Fruit fly (Drosophila melanogaster) whole organism, embryonic: ENCODE measurements around the gene CG14442.
A peak's percentile ranks its signal among the peaks of the same experiment; 100 is the strongest.

Source experiments
- Ada2b ChIP-seq: fragments of 200-800 bp; sonication (Bioruptor generic); IDR thresholded peaks from 2 replicates; pipeline ENCODE4 v1.3.6; 2022; ENCODE audit warnings: missing biosample characterization, missing genetic modification characterization
- BtbVII ChIP-seq: fragments of 200-800 bp; sonication (Bioruptor generic); optimal IDR thresholded peaks from 3 replicates; lab custom pipeline; 2017; ENCODE audit warnings: missing biosample characterization, mild to moderate bottlenecking, missing genetic modification characterization
- C15 ChIP-seq: fragments of 200-800 bp; sonication (Bioruptor generic); IDR thresholded peaks from 3 replicates; pipeline ENCODE4 v1.3.6; 2022; ENCODE audit warnings: missing biosample characterization, missing genetic modification characterization
- CG10462 ChIP-seq: fragments of 200-800 bp; sonication (Bioruptor generic); optimal IDR thresholded peaks from 2 replicates; lab custom pipeline; 2016; ENCODE audit warnings: missing biosample characterization, missing genetic modification characterization
- CG11504 ChIP-seq: fragments of 200-800 bp; sonication (Bioruptor generic); optimal IDR thresholded peaks from 3 replicates; lab custom pipeline; 2019; ENCODE audit warnings: missing biosample characterization, mild to moderate bottlenecking, missing genetic modification characterization, moderate library complexity
- CG13424 ChIP-seq: fragments of 200-800 bp; sonication (Bioruptor generic); optimal IDR thresholded peaks from 2 replicates; lab custom pipeline; 2019; ENCODE audit warnings: missing biosample characterization, mild to moderate bottlenecking, missing genetic modification characterization, moderate library complexity
- CG13775 ChIP-seq: fragments of 200-800 bp; sonication (Bioruptor generic); optimal IDR thresholded peaks from 3 replicates; lab custom pipeline; 2017; ENCODE audit warnings: missing biosample characterization, mild to moderate bottlenecking, missing genetic modification characterization
- CG17829 ChIP-seq: fragments of 200-800 bp; optimal IDR thresholded peaks from 2 replicates; lab custom pipeline; 2019; ENCODE audit warnings: missing biosample characterization, mild to moderate bottlenecking, missing genetic modification characterization, moderate library complexity
- CG34376 ChIP-seq: fragments of 200-800 bp; sonication (Bioruptor generic); optimal IDR thresholded peaks from 2 replicates; lab custom pipeline; 2018; ENCODE audit warnings: missing biosample characterization, mild to moderate bottlenecking, missing genetic modification characterization
- CG3726 ChIP-seq: fragments of 200-800 bp; sonication (Bioruptor generic); IDR thresholded peaks from 3 replicates; pipeline ENCODE4, ENCODE4 v1.3.6; 2022; ENCODE audit warnings: missing biosample characterization, missing genetic modification characterization
- CG3995 ChIP-seq: fragments of 200-800 bp; sonication (Bioruptor generic); optimal IDR thresholded peaks from 3 replicates; lab custom pipeline; 2016; ENCODE audit warnings: missing biosample characterization, missing genetic modification characterization
- CG6689 ChIP-seq: fragments of 200-800 bp; sonication (Bioruptor generic); IDR thresholded peaks from 2 replicates; pipeline ENCODE4 v1.3.6; 2022; ENCODE audit warnings: missing biosample characterization, missing genetic modification characterization
- CG7372 ChIP-seq: fragments of 200-800 bp; sonication (Bioruptor generic); IDR thresholded peaks from 2 replicates; pipeline ENCODE4 v1.3.6; 2022; ENCODE audit warnings: missing biosample characterization, missing genetic modification characterization
- CG7987 ChIP-seq: fragments of 200-800 bp; sonication (Bioruptor generic); optimal IDR thresholded peaks from 2 replicates; lab custom pipeline; 2018; ENCODE audit warnings: missing biosample characterization, mild to moderate bottlenecking, missing genetic modification characterization, moderate library complexity
- CG8290 ChIP-seq, 3 experiments: fragments of 200-800 bp; sonication (Bioruptor generic); optimal IDR thresholded peaks; 2 replicates each; lab custom pipeline; 2016 to 2019; ENCODE audit warnings: missing biosample characterization in 3 of 3, missing genetic modification characterization in 3 of 3, mild to moderate bottlenecking in 2 of 3, moderate library complexity in 1 of 3
- CG8478 ChIP-seq: fragments of >200 bp; optimal IDR thresholded peaks from 2 replicates; lab custom pipeline; 2018
- CG8944 ChIP-seq: fragments of 200-800 bp; sonication (Bioruptor generic); optimal IDR thresholded peaks from 3 replicates; lab custom pipeline; 2016; ENCODE audit warnings: missing biosample characterization, missing genetic modification characterization
- CG9727 ChIP-seq: fragments of 200-800 bp; sonication (Bioruptor generic); optimal IDR thresholded peaks from 3 replicates; lab custom pipeline; 2017; ENCODE audit warnings: missing biosample characterization, mild to moderate bottlenecking, missing genetic modification characterization
- D19B ChIP-seq: fragments of 200-800 bp; sonication (Bioruptor generic); optimal IDR thresholded peaks from 2 replicates; lab custom pipeline; 2017; ENCODE audit warnings: missing biosample characterization, mild to moderate bottlenecking, missing genetic modification characterization
- E2f1 ChIP-seq: fragments of 200-800 bp; sonication (Bioruptor generic); IDR thresholded peaks from 2 replicates; pipeline ENCODE4 v1.3.6; 2022; ENCODE audit warnings: missing biosample characterization, missing genetic modification characterization
- H15 ChIP-seq: fragments of 200-800 bp; sonication (Bioruptor generic); IDR thresholded peaks from 3 replicates; pipeline ENCODE4 v1.3.6; 2022; ENCODE audit warnings: missing biosample characterization, missing genetic modification characterization
- Hmr ChIP-seq: fragments of 200-800 bp; sonication (Bioruptor generic); optimal IDR thresholded peaks from 3 replicates; lab custom pipeline; 2017; ENCODE audit warnings: mild to moderate bottlenecking, missing biosample characterization, missing genetic modification reagents, missing genetic modification characterization
- Hr78 ChIP-seq, 2 experiments: fragments of 200-800 bp in 1 of 2; fragments of >200 bp in 1 of 2; sonication (Bioruptor generic) in 1 of 2; optimal IDR thresholded peaks; 2 replicates each; lab custom pipeline; 2017 to 2019; ENCODE audit warnings: missing biosample characterization in 2 of 2, missing genetic modification characterization in 2 of 2, mild to moderate bottlenecking in 1 of 2, moderate library complexity in 1 of 2
- Mad ChIP-seq: fragments of 200-800 bp; sonication (Bioruptor generic); optimal IDR thresholded peaks from 2 replicates; lab custom pipeline; 2016; ENCODE audit warnings: missing biosample characterization, missing genetic modification characterization
- Max ChIP-seq: fragments of 200-800 bp; sonication (Bioruptor generic); optimal IDR thresholded peaks from 2 replicates; lab custom pipeline; 2016; ENCODE audit warnings: missing biosample characterization, mild to moderate bottlenecking, missing genetic modification characterization
- Opbp ChIP-seq: fragments of 200-800 bp; sonication (Bioruptor generic); IDR thresholded peaks from 3 replicates; pipeline ENCODE4 v1.3.6; 2022; ENCODE audit warnings: missing biosample characterization, missing genetic modification characterization; ENCODE audit not compliant: partially characterized antibody
- Sry-β ChIP-seq: fragments of 200-800 bp; sonication (Bioruptor generic); optimal IDR thresholded peaks from 2 replicates; lab custom pipeline; 2018; ENCODE audit warnings: missing biosample characterization, mild to moderate bottlenecking, missing genetic modification characterization, moderate library complexity
- Taf1 ChIP-seq: fragments of 200-800 bp; sonication (Bioruptor generic); IDR thresholded peaks from 2 replicates; pipeline ENCODE4 v1.3.6; 2022; ENCODE audit warnings: missing biosample characterization, missing genetic modification characterization
- Usf ChIP-seq: fragments of 200-800 bp; sonication (Bioruptor generic); optimal IDR thresholded peaks from 2 replicates; lab custom pipeline; 2017; ENCODE audit warnings: missing genotype, missing biosample characterization, missing genetic modification characterization
- ara ChIP-seq: fragments of 200-800 bp; sonication (Bioruptor generic); IDR thresholded peaks from 2 replicates; pipeline ENCODE4 v1.3.6; 2022; ENCODE audit warnings: missing biosample characterization, missing genetic modification characterization
- chm ChIP-seq: fragments of 200-800 bp; sonication (Bioruptor generic); IDR thresholded peaks from 2 replicates; pipeline ENCODE4 v1.3.6; 2022; ENCODE audit warnings: missing biosample characterization, missing genetic modification characterization
- dmrt11E ChIP-seq: fragments of 200-800 bp; sonication (Bioruptor generic); optimal IDR thresholded peaks from 3 replicates; lab custom pipeline; 2018; ENCODE audit warnings: missing biosample characterization, mild to moderate bottlenecking, missing genetic modification characterization, moderate library complexity
- emc ChIP-seq: fragments of 200-800 bp; sonication (Bioruptor generic); optimal IDR thresholded peaks from 2 replicates; lab custom pipeline; 2016; ENCODE audit warnings: missing biosample characterization, missing genetic modification characterization
- exex ChIP-seq: fragments of 200-800 bp; sonication (Bioruptor generic); optimal IDR thresholded peaks from 4 replicates; lab custom pipeline; 2018; ENCODE audit warnings: missing biosample characterization, mild to moderate bottlenecking, missing genetic modification characterization, moderate library complexity
- gsb-n ChIP-seq: fragments of 200-800 bp; sonication (Bioruptor generic); optimal IDR thresholded peaks from 3 replicates; lab custom pipeline; 2018; ENCODE audit warnings: missing biosample characterization, mild to moderate bottlenecking, missing genetic modification characterization
- jumu ChIP-seq: fragments of 200-800 bp; sonication (Bioruptor generic); optimal IDR thresholded peaks from 3 replicates; lab custom pipeline; 2016; ENCODE audit warnings: missing biosample characterization, missing genetic modification characterization
- kah ChIP-seq: fragments of 200-800 bp; sonication (Bioruptor generic); optimal IDR thresholded peaks from 2 replicates; lab custom pipeline; 2018; ENCODE audit warnings: missing biosample characterization, mild to moderate bottlenecking, missing genetic modification characterization
- lilli ChIP-seq: fragments of 200-800 bp; sonication (Bioruptor generic); optimal IDR thresholded peaks from 3 replicates; lab custom pipeline; 2016; ENCODE audit warnings: missing biosample characterization, missing genetic modification characterization
- lov ChIP-seq, 2 experiments: fragments of 200-800 bp in 1 of 2; fragments of >200 bp in 1 of 2; sonication (Bioruptor generic) in 1 of 2; IDR thresholded peaks in 1 of 2; optimal IDR thresholded peaks in 1 of 2; 2 replicates in 1 of 2; 3 replicates in 1 of 2; pipeline versions ENCODE4 v1.3.6 to Lab custom; 2017 to 2022; ENCODE audit warnings: missing biosample characterization in 1 of 2, missing genetic modification characterization in 1 of 2
- luna ChIP-seq: fragments of 200-800 bp; sonication (Bioruptor generic); optimal IDR thresholded peaks from 2 replicates; lab custom pipeline; 2016; ENCODE audit warnings: missing biosample characterization, missing genetic modification characterization
- mirr ChIP-seq: fragments of 200-800 bp; sonication (Bioruptor generic); optimal IDR thresholded peaks from 3 replicates; lab custom pipeline; 2018; ENCODE audit warnings: missing biosample characterization, mild to moderate bottlenecking, missing genetic modification characterization
- nau ChIP-seq: fragments of 200-800 bp; sonication (Bioruptor generic); optimal IDR thresholded peaks from 3 replicates; lab custom pipeline; 2017; ENCODE audit warnings: missing biosample characterization, mild to moderate bottlenecking, missing genetic modification characterization, missing genetic modification reagents
- pb ChIP-seq: fragments of 200-800 bp; sonication (Bioruptor generic); optimal IDR thresholded peaks from 3 replicates; lab custom pipeline; 2016; ENCODE audit warnings: missing biosample characterization, missing genetic modification characterization
- pum ChIP-seq: fragments of 200-800 bp; sonication (Bioruptor generic); optimal IDR thresholded peaks from 2 replicates; lab custom pipeline; 2016; ENCODE audit warnings: missing biosample characterization, missing genetic modification characterization
- row ChIP-seq: fragments of 200-800 bp; sonication (Bioruptor generic); IDR thresholded peaks from 3 replicates; pipeline ENCODE4 v1.3.6; 2022; ENCODE audit warnings: missing biosample characterization, missing genetic modification characterization
- sqz ChIP-seq: fragments of 200-800 bp; sonication (Bioruptor generic); optimal IDR thresholded peaks from 3 replicates; lab custom pipeline; 2018; ENCODE audit warnings: missing biosample characterization, mild to moderate bottlenecking, missing genetic modification characterization
- stwl ChIP-seq: fragments of 200-800 bp; sonication (Bioruptor generic); optimal IDR thresholded peaks from 3 replicates; lab custom pipeline; 2018; ENCODE audit warnings: missing biosample characterization, mild to moderate bottlenecking, missing genetic modification characterization, moderate library complexity
- sug ChIP-seq: fragments of 200-800 bp; optimal IDR thresholded peaks from 2 replicates; lab custom pipeline; 2019; ENCODE audit warnings: missing biosample characterization, mild to moderate bottlenecking, missing genetic modification characterization, moderate library complexity
- tio ChIP-seq: fragments of 200-800 bp; sonication (Bioruptor generic); optimal IDR thresholded peaks from 2 replicates; lab custom pipeline; 2017; ENCODE audit warnings: missing biosample characterization, missing genetic modification characterization, inconsistent platforms
- zen2 ChIP-seq: fragments of 200-800 bp; sonication (Bioruptor generic); IDR thresholded peaks from 3 replicates; pipeline ENCODE4 v1.3.6; 2022; ENCODE audit warnings: missing biosample characterization, missing genetic modification characterization; ENCODE audit not compliant: partially characterized antibody

Gene CG14442

dm6 chrX:6694979-6695388 is at the start of gene CG14442 (continued):
- TF ChIP-seq CG3995 (GFP tag; lab: Kevin White, UChicago) (peak; percentile 45), Ada2b (no peak), Usf (GFP tag; lab: Kevin White, UChicago) (no peak), BtbVII (GFP tag; lab: Kevin White, UChicago) (peak; percentile 27), CG6689 (peak; percentile 46; the same call in 1 of the 2 replicates), C15 (GFP tag; lab: Robert Waterston, UW) (no peak), Opbp (GFP tag; lab: Robert Waterston, UW) (peak; percentile 88; the same call in 2 of the 3 replicates), H15 (GFP tag; lab: Robert Waterston, UW) (no peak), lov (optimal IDR thresholded peaks at IDR 0.05; lab: Kevin White, UChicago) (no peak), lov (GFP tag; IDR thresholded peaks at IDR 0.05; lab: Robert Waterston, UW) (no peak), stwl (tag; lab: Kevin White, UChicago) (peak; percentile 98), sqz (no peak), Max (GFP tag; lab: Kevin White, UChicago) (peak; percentile 18), CG13424 (tag; lab: Kevin White, UChicago) (peak; percentile 51), CG9727 (GFP tag; lab: Kevin White, UChicago) (peak; percentile 2), lilli (GFP tag; lab: Kevin White, UChicago) (peak; percentile 71), nau (GFP tag; lab: Kevin White, UChicago) (no peak), Hmr (GFP tag; lab: Kevin White, UChicago) (peak; percentile 56), pum (GFP tag; lab: Kevin White, UChicago) (no peak), CG13775 (GFP tag; lab: Kevin White, UChicago) (peak; percentile 45), sug (tag; lab: Kevin White, UChicago) (peak; percentile 45), exex (tag; lab: Kevin White, UChicago) (no peak), CG7987 (no peak), CG10462 (GFP tag; lab: Kevin White, UChicago) (no peak), CG3726 (no peak), zen2 (GFP tag; lab: Robert Waterston, UW) (peak; percentile 91), chm (GFP tag; lab: Robert Waterston, UW) (no peak), emc (GFP tag; lab: Kevin White, UChicago) (no peak), mirr (GFP tag; lab: Kevin White, UChicago) (no peak), gsb-n (tag; lab: Kevin White, UChicago) (peak; percentile 68), luna (GFP tag; lab: Kevin White, UChicago) (no peak), CG17829 (tag; lab: Kevin White, UChicago) (peak; percentile 50), CG8478 (lab: Kevin White, UChicago) (no peak), CG11504 (peak; percentile 37), Mad (GFP tag; lab: Kevin White, UChicago) (peak; percentile 26), kah (no peak), D19B (GFP tag; lab: Kevin White, UChicago) (no peak), tio (GFP tag; lab: Kevin White, UChicago) (no peak), Sry-β (no peak), pb (GFP tag; lab: Kevin White, UChicago) (no peak), jumu (no peak), ara (GFP tag; lab: Robert Waterston, UW) (no peak), CG8290 (GFP tag; optimal IDR thresholded peaks at IDR 0.05; lab: Kevin White, UChicago) (peak; percentile 77), CG8290 (tag; optimal IDR thresholded peaks at IDR 0.05; lab: Kevin White, UChicago) (peak; percentile 52 to 58), E2f1 (GFP tag; lab: Robert Waterston, UW) (no peak), CG8944 (GFP tag; lab: Kevin White, UChicago) (no peak), CG34376 (GFP tag; lab: Kevin White, UChicago) (no peak), CG7372 (GFP tag; lab: Robert Waterston, UW) (no peak), dmrt11E (tag; lab: Kevin White, UChicago) (peak; percentile 7), row (GFP tag; lab: Robert Waterston, UW) (peak; percentile 78), Hr78 (GFP tag; optimal IDR thresholded peaks at IDR 0.05; lab: Kevin White, UChicago) (no peak), Taf1 (GFP tag; lab: Robert Waterston, UW) (no peak)
